Worm (Caenorhabditis elegans) whole organism, young adult: ENCODE data around the gene Y34B4A.7.

Experiments used
- ama-1 ChIP-seq, 3 experiments: fragments of 150-350 bp in 1 of 3; sonication (generic microtip) in 2 of 3; optimal IDR thresholded peaks; 2 replicates each; lab custom pipeline; 2014 to 2018; ENCODE audit warnings: missing biosample characterization in 2 of 3, missing genetic modification characterization in 2 of 3, missing genetic modification reagents in 2 of 3
- ceh-91 ChIP-seq: fragments of 200-800 bp; sonication (Bioruptor generic); IDR thresholded peaks from 2 replicates; pipeline ENCODE4 v1.3.6; 2022; ENCODE audit warnings: missing genetic modification reagents, missing genetic modification characterization, missing compliant biosample characterization
- efl-1 ChIP-seq: fragments of 150-350 bp; optimal IDR thresholded peaks from 2 replicates; lab custom pipeline; 2014; ENCODE audit warnings: missing biosample characterization, missing genetic modification reagents, missing genetic modification characterization
- unc-130 ChIP-seq: sonication (generic microtip); optimal IDR thresholded peaks from 2 replicates; lab custom pipeline; 2016; ENCODE audit warnings: missing genetic modification reagents, missing genetic modification characterization, missing compliant biosample characterization
- unc-62 ChIP-seq: fragments of 150-350 bp; optimal IDR thresholded peaks from 2 replicates; lab custom pipeline; 2014; ENCODE audit warnings: missing biosample characterization, missing genetic modification reagents, missing genetic modification characterization

- TF ChIP-seq efl-1 (GFP tag; lab: Kevin White, UChicago) (no peak), unc-130 (GFP tag; lab: Kevin White, UChicago) (no peak), unc-62 (GFP tag; lab: Kevin White, UChicago) (no peak), ama-1 (optimal IDR thresholded peaks at IDR 0.05; lab: Kevin White, UChicago) (no peak), ama-1 (GFP tag; optimal IDR thresholded peaks at IDR 0.05; lab: Kevin White, UChicago) (no peak), ceh-91 (GFP tag; lab: Robert Waterston, UW) (no peak)
These were observed 34.1 kb downstream of the Y34B4A.7 start for ce11 chrX:5278249-5278648.
